Worm (Caenorhabditis elegans) whole organism, L4/young adult: ENCODE measurements around the gene srxa-9.

Source experiments
- W03F9.2 ChIP-seq: fragments of 150-350 bp; optimal IDR thresholded peaks from 2 replicates; lab custom pipeline; 2014; ENCODE audit warnings: missing biosample characterization, missing genetic modification characterization
- dao-5 ChIP-seq: sonication (generic microtip); optimal IDR thresholded peaks from 2 replicates; lab custom pipeline; 2016; ENCODE audit warnings: missing genotype, missing genetic modification characterization, moderate library complexity, missing compliant biosample characterization
- him-1 ChIP-seq: sonication (generic microtip); optimal IDR thresholded peaks from 2 replicates; lab custom pipeline; 2016; ENCODE audit warnings: missing genotype, missing genetic modification reagents, missing genetic modification characterization, missing compliant biosample characterization

- TF ChIP-seq dao-5 (tag; lab: Kevin White, UChicago) (no peak), W03F9.2 (tag; lab: Kevin White, UChicago) (no peak), him-1 (no peak)
Measured at ce11 chrX:15730342-15730741, 16.5 kb upstream of the srxa-9 start.
